Worm (Caenorhabditis elegans) whole organism, L4 larva: ENCODE results near the gene F16G10.9.
A peak's percentile ranks its signal among the peaks of the same experiment; 100 is the strongest.

Experiments
- F26F4.8 ChIP-seq: fragments of 200-800 bp; sonication (Bioruptor generic); conservative IDR thresholded peaks from 2 replicates; pipeline ENCODE4 v1.3.6; 2022; ENCODE audit warnings: missing genetic modification characterization, missing compliant biosample characterization
- aly-2 ChIP-seq: sonication (generic microtip); optimal IDR thresholded peaks from 2 replicates; lab custom pipeline; 2018; ENCODE audit warnings: missing biosample characterization, missing genetic modification characterization
- ceh-28 ChIP-seq: fragments of 150-350 bp; optimal IDR thresholded peaks from 2 replicates; lab custom pipeline; 2014; ENCODE audit warnings: missing biosample characterization, missing genetic modification reagents, missing genetic modification characterization
- ceh-32 ChIP-seq: sonication (generic microtip); optimal IDR thresholded peaks from 2 replicates; lab custom pipeline; 2016; ENCODE audit warnings: mild to moderate bottlenecking, missing genetic modification characterization, missing compliant biosample characterization; ENCODE audit not compliant: poor library complexity
- ceh-62 ChIP-seq: sonication (generic microtip); optimal IDR thresholded peaks from 2 replicates; lab custom pipeline; 2017; ENCODE audit warnings: missing biosample characterization, missing genetic modification characterization
- cey-2 ChIP-seq: sonication (generic microtip); optimal IDR thresholded peaks from 3 replicates; lab custom pipeline; 2017; ENCODE audit warnings: missing genetic modification characterization, mild to moderate bottlenecking, missing compliant biosample characterization, antibody characterized with exemption, borderline replicate concordance; ENCODE audit not compliant: insufficient read depth
- ctbp-1 ChIP-seq: fragments of 200-800 bp; sonication (Bioruptor generic); IDR thresholded peaks from 2 replicates; pipeline ENCODE4 v1.3.6; 2022; ENCODE audit warnings: missing genetic modification reagents, missing genetic modification characterization, missing compliant biosample characterization
- daf-16 ChIP-seq, 3 experiments: sonication (generic microtip); optimal IDR thresholded peaks; 2 replicates each; lab custom pipeline; 2016 to 2017; ENCODE audit warnings: missing genetic modification characterization in 3 of 3, missing genetic modification reagents in 3 of 3, mild to moderate bottlenecking in 2 of 3, missing compliant biosample characterization in 2 of 3, missing biosample characterization in 1 of 3, moderate library complexity in 1 of 3
- daf-19 ChIP-seq: fragments of 200-800 bp; sonication (Bioruptor generic); conservative IDR thresholded peaks from 2 replicates; pipeline ENCODE4 v1.3.6; 2022; ENCODE audit warnings: missing genetic modification characterization, missing compliant biosample characterization
- dmd-6 ChIP-seq: fragments of 200-800 bp; sonication (Bioruptor generic); IDR thresholded peaks from 2 replicates; pipeline ENCODE4 v1.3.6; 2022; ENCODE audit warnings: missing genetic modification reagents, missing genetic modification characterization, missing compliant biosample characterization
- dmd-8 ChIP-seq: fragments of 200-800 bp; sonication (Bioruptor generic); IDR thresholded peaks from 2 replicates; pipeline ENCODE4 v1.3.6; 2022; ENCODE audit warnings: missing genetic modification characterization, missing compliant biosample characterization
- dmd-9 ChIP-seq: fragments of 200-800 bp; sonication (Bioruptor generic); IDR thresholded peaks from 2 replicates; pipeline ENCODE4 v1.3.6; 2022; ENCODE audit warnings: missing genetic modification reagents, missing genetic modification characterization, missing compliant biosample characterization
- duxl-1 ChIP-seq: sonication (generic microtip); optimal IDR thresholded peaks from 2 replicates; lab custom pipeline; 2016; ENCODE audit warnings: mild to moderate bottlenecking, missing genetic modification characterization, moderate library complexity, missing compliant biosample characterization; ENCODE audit not compliant: poor library complexity
- dve-1 ChIP-seq: sonication (generic microtip); optimal IDR thresholded peaks from 2 replicates; lab custom pipeline; 2017; ENCODE audit warnings: antibody characterized with exemption, mild to moderate bottlenecking, missing genetic modification characterization, missing compliant biosample characterization; ENCODE audit not compliant: insufficient read depth
- hif-1 ChIP-seq, 2 experiments: sonication (generic microtip); optimal IDR thresholded peaks; 2 replicates each; lab custom pipeline; 2016 to 2017; ENCODE audit warnings: missing compliant biosample characterization in 2 of 2, missing genetic modification characterization in 2 of 2, missing genetic modification reagents in 2 of 2, missing genotype in 2 of 2, mild to moderate bottlenecking in 1 of 2
- hlh-11 ChIP-seq: fragments of 200-800 bp; sonication (Bioruptor generic); optimal IDR thresholded peaks from 2 replicates; lab custom pipeline; 2018; ENCODE audit warnings: mild to moderate bottlenecking, missing genetic modification characterization, missing compliant biosample characterization
- lim-7 ChIP-seq: fragments of 200-800 bp; sonication (Bioruptor generic); IDR thresholded peaks from 2 replicates; pipeline ENCODE4 v1.3.6; 2022; ENCODE audit warnings: missing genetic modification characterization, missing compliant biosample characterization
- lir-3 ChIP-seq: sonication (generic microtip); optimal IDR thresholded peaks from 2 replicates; lab custom pipeline; 2016; ENCODE audit warnings: mild to moderate bottlenecking, missing genetic modification characterization, missing compliant biosample characterization
- lsy-2 ChIP-seq, 2 experiments: fragments of 150-350 bp in 1 of 2; sonication (generic microtip) in 1 of 2; optimal IDR thresholded peaks; 2 replicates each; lab custom pipeline; 2014 to 2017; ENCODE audit warnings: missing biosample characterization in 2 of 2, missing genetic modification characterization in 2 of 2
- mdl-1 ChIP-seq, 2 experiments: fragments of 150-350 bp in 1 of 2; sonication (generic microtip) in 1 of 2; optimal IDR thresholded peaks; 2 replicates each; lab custom pipeline; 2014 to 2017; ENCODE audit warnings: missing biosample characterization in 2 of 2, missing genetic modification characterization in 2 of 2
- mep-1 ChIP-seq: fragments of 150-350 bp; sonication (generic microtip); optimal IDR thresholded peaks from 3 replicates; lab custom pipeline; 2014; ENCODE audit warnings: missing biosample characterization, missing genetic modification characterization
- mes-2 ChIP-seq: sonication (generic microtip); optimal IDR thresholded peaks from 2 replicates; lab custom pipeline; 2016; ENCODE audit warnings: missing genotype, mild to moderate bottlenecking, missing genetic modification characterization, missing compliant biosample characterization; ENCODE audit not compliant: poor library complexity, severe bottlenecking
- nhr-10 ChIP-seq: fragments of 150-350 bp; optimal IDR thresholded peaks from 2 replicates; lab custom pipeline; 2014; ENCODE audit warnings: missing biosample characterization, missing genetic modification characterization
- nhr-102 ChIP-seq: sonication (generic microtip); optimal IDR thresholded peaks from 2 replicates; lab custom pipeline; 2016; ENCODE audit warnings: mild to moderate bottlenecking, missing genetic modification characterization, moderate library complexity, missing compliant biosample characterization
- nhr-11 ChIP-seq: fragments of 150-350 bp; optimal IDR thresholded peaks from 2 replicates; lab custom pipeline; 2014; ENCODE audit warnings: missing biosample characterization, missing genetic modification characterization
- nhr-25 ChIP-seq: sonication (generic microtip); optimal IDR thresholded peaks from 2 replicates; lab custom pipeline; 2017; ENCODE audit warnings: missing genetic modification characterization, mild to moderate bottlenecking, missing compliant biosample characterization, antibody characterized with exemption, moderate library complexity, borderline replicate concordance; ENCODE audit not compliant: insufficient read depth
- nhr-28 ChIP-seq: fragments of 150-350 bp; optimal IDR thresholded peaks from 2 replicates; lab custom pipeline; 2014; ENCODE audit warnings: missing biosample characterization, missing genetic modification characterization
- nhr-6 ChIP-seq: fragments of 150-350 bp; optimal IDR thresholded peaks from 2 replicates; lab custom pipeline; 2014; ENCODE audit warnings: missing biosample characterization, missing genetic modification characterization
- nhr-77 ChIP-seq: fragments of 150-350 bp; optimal IDR thresholded peaks from 2 replicates; lab custom pipeline; 2014; ENCODE audit warnings: missing biosample characterization, missing genetic modification characterization
- pha-4 ChIP-seq, 2 experiments: fragments of 150-350 bp in 1 of 2; fragments of 200-800 bp in 1 of 2; sonication (Bioruptor generic) in 1 of 2; IDR thresholded peaks in 1 of 2; optimal IDR thresholded peaks in 1 of 2; 2 replicates each; pipeline versions ENCODE4 v1.3.6 to Lab custom; 2014 to 2022; ENCODE audit warnings: missing genetic modification characterization in 2 of 2, missing genetic modification reagents in 2 of 2, missing biosample characterization in 1 of 2, missing compliant biosample characterization in 1 of 2
- php-3 ChIP-seq: fragments of 200-800 bp; sonication (Bioruptor generic); IDR thresholded peaks from 2 replicates; pipeline ENCODE4 v1.3.6; 2022; ENCODE audit warnings: missing genetic modification reagents, missing genetic modification characterization, missing compliant biosample characterization
- pqm-1 ChIP-seq: sonication (generic microtip); optimal IDR thresholded peaks from 2 replicates; lab custom pipeline; 2017; ENCODE audit warnings: missing biosample characterization, missing genetic modification characterization
- rbr-2 ChIP-seq: sonication (generic microtip); optimal IDR thresholded peaks from 2 replicates; lab custom pipeline; 2016; ENCODE audit warnings: missing genotype, missing genetic modification characterization, missing compliant biosample characterization
- skn-1 ChIP-seq: fragments of 150-350 bp; optimal IDR thresholded peaks from 2 replicates; lab custom pipeline; 2014; ENCODE audit warnings: missing biosample characterization, missing genetic modification characterization
- snpc-1.2 ChIP-seq: fragments of 200-800 bp; sonication (Bioruptor generic); IDR thresholded peaks from 2 replicates; pipeline ENCODE4 v1.3.6; 2022; ENCODE audit warnings: missing genetic modification reagents, missing genetic modification characterization, missing compliant biosample characterization
- spr-1 ChIP-seq: sonication (generic microtip); optimal IDR thresholded peaks from 2 replicates; lab custom pipeline; 2016; ENCODE audit warnings: mild to moderate bottlenecking, missing genetic modification characterization, missing compliant biosample characterization
- spr-3 ChIP-seq: fragments of 200-800 bp; sonication (Bioruptor generic); optimal IDR thresholded peaks from 2 replicates; lab custom pipeline; 2018; ENCODE audit warnings: mild to moderate bottlenecking, missing genetic modification characterization, missing compliant biosample characterization
- unc-39 ChIP-seq: sonication (generic microtip); optimal IDR thresholded peaks from 2 replicates; lab custom pipeline; 2017; ENCODE audit warnings: missing biosample characterization, missing genetic modification characterization
- unc-62 ChIP-seq, 3 experiments: fragments of 150-350 bp in 1 of 3; sonication (generic microtip); optimal IDR thresholded peaks in 2 of 3; peaks in 1 of 3; 1 replicate in 1 of 3; 2 replicates in 2 of 3; lab custom pipeline; 2014 to 2017; ENCODE audit warnings: missing biosample characterization in 3 of 3, missing genetic modification characterization in 3 of 3, missing genetic modification reagents in 3 of 3, missing genotype in 1 of 3
- zag-1 ChIP-seq: fragments of 150-350 bp; optimal IDR thresholded peaks from 2 replicates; lab custom pipeline; 2014; ENCODE audit warnings: missing biosample characterization, missing genetic modification characterization
- ztf-11 ChIP-seq: fragments of 150-350 bp; optimal IDR thresholded peaks from 2 replicates; lab custom pipeline; 2014; ENCODE audit warnings: missing biosample characterization, missing genetic modification characterization

The F16G10.9 gene

ce11 chrII:2417889-2418288, 32.5 kb upstream of the F16G10.9 start, which contains the start of the genes F42G2.5 and F42G2.7:
TSS of gene F42G2.5 (minus strand) at chrII:2417989.
TSS of gene F42G2.7 (plus strand) at chrII:2418158.
- no peak for TF ChIP-seq nhr-25
- TF ChIP-seq snpc-1.2, result no peak
- no peak for TF ChIP-seq nhr-10 (tag; lab: Kevin White, UChicago)
- TF ChIP-seq spr-1 (tag; lab: Kevin White, UChicago), result no peak
- peak; percentile 32 for TF ChIP-seq nhr-28 (tag; lab: Kevin White, UChicago)
- TF ChIP-seq daf-19 (GFP tag; lab: Robert Waterston, UW), result no peak
- TF ChIP-seq hif-1 (tag; optimal IDR thresholded peaks at IDR 0.05; lab: Kevin White, UChicago), result no peak
- no peak for TF ChIP-seq duxl-1 (tag; lab: Kevin White, UChicago)
- TF ChIP-seq mes-2 (tag; lab: Kevin White, UChicago), result no peak
- no peak for TF ChIP-seq unc-39
- no peak for TF ChIP-seq dmd-9 (GFP tag; lab: Robert Waterston, UW)
- no peak for TF ChIP-seq ceh-28 (tag; lab: Kevin White, UChicago)
- no peak for TF ChIP-seq ctbp-1 (GFP tag; lab: Robert Waterston, UW)
- peak; percentile 45 for TF ChIP-seq pqm-1 (tag; lab: Kevin White, UChicago)
- TF ChIP-seq daf-16 (GFP tag; optimal IDR thresholded peaks at IDR 0.05; lab: Kevin White, UChicago), result no peak
- peak; percentile 80 for TF ChIP-seq daf-16 (tag; optimal IDR thresholded peaks at IDR 0.05; lab: Kevin White, UChicago)

- TF ChIP-seq nhr-11 (no peak), daf-19 (GFP tag; lab: Robert Waterston, UW) (no peak), hif-1 (tag; optimal IDR thresholded peaks at IDR 0.05; lab: Kevin White, UChicago) (no peak), pqm-1 (tag; lab: Kevin White, UChicago) (peak; percentile 52), nhr-6 (no peak), daf-16 (GFP tag; optimal IDR thresholded peaks at IDR 0.05; lab: Kevin White, UChicago) (no peak), daf-16 (tag; optimal IDR thresholded peaks at IDR 0.05; lab: Kevin White, UChicago) (peak; percentile 87), nhr-77 (tag; lab: Kevin White, UChicago) (peak; percentile 67), lsy-2 (tag; optimal IDR thresholded peaks at IDR 0.05; lab: Kevin White, UChicago) (peak in 1 of 2 experiments; percentile 4), nhr-28 (tag; lab: Kevin White, UChicago) (peak; percentile 93), nhr-102 (no peak), hlh-11 (tag; lab: Kevin White, UChicago) (peak; percentile 47), dve-1 (tag; lab: Kevin White, UChicago) (peak; percentile 75), mep-1 (tag; lab: Kevin White, UChicago) (no peak), dmd-6 (GFP tag; lab: Robert Waterston, UW) (0 out of 2 replicates have a peak, but pooled peaks have one; percentile 32), mes-2 (tag; lab: Kevin White, UChicago) (peak; percentile 18), unc-62 (GFP tag; optimal IDR thresholded peaks at IDR 0.05 in 1 of 2; lab: Kevin White, UChicago) (peak in 1 of 2 experiments; percentile 56), unc-62 (tag; optimal IDR thresholded peaks at IDR 0.05; lab: Kevin White, UChicago) (no peak), lim-7 (GFP tag; lab: Robert Waterston, UW) (no peak)
Observed at ce11 chrII:2415439-2415838, 30.0 kb upstream of the F16G10.9 start, which contains the start of gene fbxa-4. TSS of gene fbxa-4 (minus strand) at chrII:2415531.

DNA sequence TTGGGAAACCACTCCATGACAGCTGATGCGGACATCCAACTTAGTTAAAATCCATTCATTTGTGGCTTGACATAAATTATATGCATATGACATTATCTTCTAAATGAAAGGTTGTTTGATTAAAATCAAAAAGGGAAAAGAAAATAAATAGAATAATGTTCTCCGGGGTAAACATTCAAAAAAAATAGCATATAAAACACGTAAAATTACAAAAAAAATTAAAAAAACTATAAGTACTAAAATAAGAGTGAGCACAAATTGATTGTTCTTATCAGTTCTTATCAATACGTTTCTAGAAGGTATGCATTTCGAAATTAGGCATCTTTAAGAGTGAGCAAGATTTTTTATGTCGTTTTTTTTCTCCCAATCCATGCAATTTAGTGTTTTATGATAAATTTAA, 27.3 kb upstream of the F16G10.9 start, which contains the start of gene fbxa-182:
TSS of gene fbxa-182 (minus strand) at position 101 of the 400 bp plus-strand sequence.
- no peak for TF ChIP-seq snpc-1.2
- no peak for TF ChIP-seq spr-1 (tag; lab: Kevin White, UChicago)
- no peak for TF ChIP-seq daf-16 (GFP tag; optimal IDR thresholded peaks at IDR 0.05; lab: Kevin White, UChicago)
- peak; percentile 37 for TF ChIP-seq daf-16 (tag; optimal IDR thresholded peaks at IDR 0.05; lab: Kevin White, UChicago)
- TF ChIP-seq skn-1 (tag; lab: Kevin White, UChicago), result no peak
- TF ChIP-seq mep-1 (tag; lab: Kevin White, UChicago), result no peak
- TF ChIP-seq lir-3 (tag; lab: Kevin White, UChicago), result no peak
- no peak for TF ChIP-seq ztf-11 (tag; lab: Kevin White, UChicago)
- TF ChIP-seq aly-2 (tag; lab: Kevin White, UChicago), result no peak
- TF ChIP-seq unc-62 (GFP tag; optimal IDR thresholded peaks at IDR 0.05 in 1 of 2; lab: Kevin White, UChicago), result peak in 1 of 2 experiments; percentile 9
- TF ChIP-seq unc-62 (tag; optimal IDR thresholded peaks at IDR 0.05; lab: Kevin White, UChicago), result no peak
- TF ChIP-seq mdl-1 (tag; optimal IDR thresholded peaks at IDR 0.05; lab: Kevin White, UChicago), result no peak
- no peak for TF ChIP-seq unc-39
- TF ChIP-seq nhr-10 (tag; lab: Kevin White, UChicago), result no peak
- no peak for TF ChIP-seq F26F4.8
- TF ChIP-seq php-3 (GFP tag; lab: Robert Waterston, UW), result 0 out of 2 replicates have a peak, but pooled peaks have one; percentile 23
- peak; percentile 19 for TF ChIP-seq nhr-28 (tag; lab: Kevin White, UChicago)
- peak; percentile 14 for TF ChIP-seq dve-1 (tag; lab: Kevin White, UChicago)
- TF ChIP-seq cey-2, result no peak
- TF ChIP-seq nhr-11, result no peak
- no peak for TF ChIP-seq spr-3 (GFP tag; lab: Kevin White, UChicago)
- no peak for TF ChIP-seq ceh-32 (tag; lab: Kevin White, UChicago)
- TF ChIP-seq dmd-8 (GFP tag; lab: Robert Waterston, UW), result no peak
- TF ChIP-seq pha-4 (GFP tag; IDR thresholded peaks at IDR 0.05; lab: Robert Waterston, UW), result no peak
- TF ChIP-seq pha-4 (tag; optimal IDR thresholded peaks at IDR 0.05; lab: Kevin White, UChicago), result no peak
- no peak for TF ChIP-seq zag-1 (tag; lab: Kevin White, UChicago)
- TF ChIP-seq rbr-2 (tag; lab: Kevin White, UChicago), result no peak
- no peak for TF ChIP-seq ceh-62 (tag; lab: Kevin White, UChicago)
- TF ChIP-seq daf-19 (GFP tag; lab: Robert Waterston, UW), result no peak
